Worm (Caenorhabditis elegans): ENCODE data around the gene W03B1.9.

- TF ChIP-seq ama-1 (optimal IDR thresholded peaks at IDR 0.05) (no peak), F13H6.1 (tag; optimal IDR thresholded peaks at IDR 0.05) (no peak)
These were observed 40.8 kb upstream of the W03B1.9 start for ce11 chrIV:4397586-4397985.

Data from whole organism, L2 larva.